Worm (Caenorhabditis elegans) whole organism, young adult: Measurements from ENCODE around the gene efn-2.

Experiments used
- B0336.3 ChIP-seq: fragments of 200-800 bp; sonication (Bioruptor generic); IDR thresholded peaks from 2 replicates; pipeline ENCODE4 v1.3.6; 2022; ENCODE audit warnings: missing genetic modification characterization, missing compliant biosample characterization
- F49E8.2 ChIP-seq: sonication (generic microtip); optimal IDR thresholded peaks from 3 replicates; lab custom pipeline; 2017; ENCODE audit warnings: missing genetic modification characterization, mild to moderate bottlenecking, missing compliant biosample characterization, antibody characterized with exemption, moderate library complexity; ENCODE audit not compliant: insufficient read depth
- Y53F4B.3 ChIP-seq: fragments of 200-800 bp; sonication (Bioruptor generic); IDR thresholded peaks from 2 replicates; pipeline ENCODE4 v1.3.6; 2022; ENCODE audit warnings: missing genetic modification reagents, missing genetic modification characterization, missing compliant biosample characterization
- attf-5 ChIP-seq: fragments of 200-800 bp; sonication (Bioruptor generic); optimal IDR thresholded peaks from 2 replicates; lab custom pipeline; 2018; ENCODE audit warnings: mild to moderate bottlenecking, missing genetic modification characterization, missing compliant biosample characterization
- attf-6 ChIP-seq: fragments of 200-800 bp; sonication (Bioruptor generic); IDR thresholded peaks from 2 replicates; pipeline ENCODE4 v1.3.6; 2022; ENCODE audit warnings: missing genetic modification reagents, missing genetic modification characterization, missing compliant biosample characterization
- lsy-27 ChIP-seq: sonication (generic microtip); optimal IDR thresholded peaks from 2 replicates; lab custom pipeline; 2017; ENCODE audit warnings: missing genetic modification characterization, mild to moderate bottlenecking, missing compliant biosample characterization, antibody characterized with exemption, missing genotype, borderline replicate concordance; ENCODE audit not compliant: insufficient read depth
- zfh-2 ChIP-seq: fragments of 200-800 bp; sonication (Bioruptor generic); conservative IDR thresholded peaks from 2 replicates; pipeline ENCODE4 v1.3.6; 2022; ENCODE audit warnings: missing genetic modification reagents, missing genetic modification characterization, missing compliant biosample characterization

The efn-2 gene

DNA sequence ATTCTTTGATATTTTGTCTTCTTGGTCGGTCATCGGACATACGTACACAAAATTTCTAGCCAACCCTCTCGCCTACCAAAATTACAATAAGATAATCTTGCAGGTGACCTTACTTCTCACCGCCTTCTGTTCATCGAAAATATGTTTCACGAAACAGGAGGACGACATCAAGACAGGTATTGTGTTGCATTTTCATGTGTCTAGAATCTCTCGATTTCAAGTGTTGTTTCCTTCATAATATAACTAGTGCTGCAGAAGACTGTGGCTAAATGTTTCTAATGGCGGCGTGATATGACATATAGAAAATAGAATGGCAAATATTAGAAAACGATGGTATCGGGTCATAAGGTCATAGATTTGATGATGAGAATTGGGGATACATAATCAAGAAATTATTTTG is 40.9 kb downstream of the efn-2 start:
- TF ChIP-seq Y53F4B.3 (GFP tag; lab: Robert Waterston, UW) (no peak), F49E8.2 (tag; lab: Kevin White, UChicago) (no peak), attf-6 (GFP tag; lab: Robert Waterston, UW) (no peak), zfh-2 (GFP tag; lab: Robert Waterston, UW) (no peak), lsy-27 (tag; lab: Kevin White, UChicago) (no peak)

DNA sequence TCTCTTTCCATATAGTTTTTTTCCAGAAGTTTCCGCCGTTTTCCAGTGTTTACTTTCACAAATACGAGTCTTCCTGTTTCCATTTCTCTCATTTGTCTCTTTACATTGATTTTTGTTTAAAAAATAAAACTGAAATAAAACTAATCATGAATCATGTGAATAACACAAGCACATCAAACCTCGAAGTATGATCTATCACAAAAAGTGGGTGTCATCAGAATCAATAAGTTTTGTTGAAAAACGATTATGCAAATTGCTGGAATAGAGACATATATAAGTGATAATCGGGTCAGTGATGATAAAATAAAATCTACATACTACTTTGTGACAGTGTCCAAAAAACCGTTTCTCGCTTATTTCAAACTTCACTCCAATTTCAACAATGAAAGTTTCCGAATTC is 44.7 kb downstream of the efn-2 start, which contains the start of gene R09H10.7:
R09H10.7 (plus strand) TSS at position 301 of the 400 bp plus-strand sequence.
- no peak for TF ChIP-seq attf-5 (GFP tag; lab: Kevin White, UChicago)
- peak; percentile 47; the same call in 1 of the 2 replicates for TF ChIP-seq B0336.3 (GFP tag; lab: Robert Waterston, UW)
